Comparison of ENCODE assay signal across 2 fruit fly cellular contexts in the genomic region with DNA sequence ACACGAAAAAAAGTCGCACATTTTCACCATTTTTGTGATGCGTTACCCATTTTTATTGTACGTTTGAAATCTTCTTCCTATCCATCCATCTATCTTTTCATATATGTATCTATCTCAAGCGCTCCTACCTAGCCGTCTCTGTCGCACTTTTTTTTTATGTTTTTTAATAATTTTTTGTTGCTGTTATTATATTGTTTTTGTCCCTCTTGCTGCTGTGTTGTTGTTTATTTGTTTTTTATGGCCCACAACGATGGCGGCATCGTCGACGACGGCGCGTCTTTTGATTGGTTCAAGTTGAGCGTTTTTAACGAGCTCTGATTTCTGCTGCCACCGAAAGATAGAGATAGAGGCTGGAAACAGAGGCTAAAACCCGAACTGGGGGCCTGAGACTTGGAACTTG.
TF ChIP-seq lines count a peak whose summit lies in the region.

No protein-coding gene starts in this region.

- TF ChIP-seq CTCF in whole organism, embryonic (GFP tag; optimal IDR thresholded peaks at IDR 0.05; lab: Kevin White, UChicago): no peak

TF ChIP-seq in whole organism, embryonic, 481 proteins besides CTCF, POLR2A, EP300 and RAD21:
- TF ChIP-seq pan (optimal IDR thresholded peaks at IDR 0.05; lab: Kevin White, UChicago): no peak
- TF ChIP-seq pan (GFP tag; optimal IDR thresholded peaks at IDR 0.05 in 1 of 2, IDR thresholded peaks at IDR 0.05 in 1 of 2): no peak
- no peak for TF ChIP-seq Pdp1 (GFP tag; optimal IDR thresholded peaks at IDR 0.05; lab: Kevin White, UChicago)
- no peak for TF ChIP-seq CG3726 (GFP tag; IDR thresholded peaks at IDR 0.05; lab: Robert Waterston, UW)
- TF ChIP-seq fd64A (GFP tag; optimal IDR thresholded peaks at IDR 0.05; lab: Kevin White, UChicago): no peak
- no peak for TF ChIP-seq Fer2 (tag; optimal IDR thresholded peaks at IDR 0.05; lab: Kevin White, UChicago)
- TF ChIP-seq CG3995 (GFP tag; optimal IDR thresholded peaks at IDR 0.05; lab: Kevin White, UChicago): no peak
- TF ChIP-seq odd (GFP tag; optimal IDR thresholded peaks at IDR 0.05; lab: Kevin White, UChicago): no peak
- TF ChIP-seq scrt (GFP tag; optimal IDR thresholded peaks at IDR 0.05; lab: Kevin White, UChicago): no peak
- no peak for TF ChIP-seq CG9727 (GFP tag; optimal IDR thresholded peaks at IDR 0.05; lab: Kevin White, UChicago)
- TF ChIP-seq Abd-B (GFP tag; optimal IDR thresholded peaks at IDR 0.05; lab: Kevin White, UChicago): peak; percentile 31
- TF ChIP-seq CG7987 (GFP tag; optimal IDR thresholded peaks at IDR 0.05; lab: Kevin White, UChicago): no peak
- TF ChIP-seq Nf-YB (GFP tag; optimal IDR thresholded peaks at IDR 0.05; lab: Kevin White, UChicago): peak; percentile 91
- no peak for TF ChIP-seq CG18476 (GFP tag; optimal IDR thresholded peaks at IDR 0.05; lab: Kevin White, UChicago)
- no peak for TF ChIP-seq CG13624 (GFP tag; optimal IDR thresholded peaks at IDR 0.05; lab: Kevin White, UChicago)
- TF ChIP-seq CG2889 (GFP tag; IDR thresholded peaks at IDR 0.05; lab: Robert Waterston, UW): no peak
- TF ChIP-seq wor (GFP tag; IDR thresholded peaks at IDR 0.05; lab: Robert Waterston, UW): no peak
- no peak for TF ChIP-seq tx (GFP tag; optimal IDR thresholded peaks at IDR 0.05; lab: Kevin White, UChicago)
- peak; percentile 42 for TF ChIP-seq Deaf1 (tag; optimal IDR thresholded peaks at IDR 0.05; lab: Kevin White, UChicago)
- peak; percentile 53; the same call in 1 of the 2 replicates for TF ChIP-seq CG4360 (GFP tag; IDR thresholded peaks at IDR 0.05; lab: Robert Waterston, UW)
- TF ChIP-seq CG13894 (tag; optimal IDR thresholded peaks at IDR 0.05; lab: Kevin White, UChicago): peak; percentile 13
- peak; percentile 85 for TF ChIP-seq Nf-YC (tag; optimal IDR thresholded peaks at IDR 0.05; lab: Kevin White, UChicago)
- no peak for TF ChIP-seq Adf1 (GFP tag; IDR thresholded peaks at IDR 0.05; lab: Robert Waterston, UW)
- no peak for TF ChIP-seq ash1 (GFP tag; optimal IDR thresholded peaks at IDR 0.05; lab: Kevin White, UChicago)
- no peak for TF ChIP-seq fru (optimal IDR thresholded peaks at IDR 0.05; lab: Kevin White, UChicago)
- TF ChIP-seq CG6254 (GFP tag; optimal IDR thresholded peaks at IDR 0.05; lab: Kevin White, UChicago): no peak
- TF ChIP-seq sqz (GFP tag; optimal IDR thresholded peaks at IDR 0.05; lab: Kevin White, UChicago): peak; percentile 58
- TF ChIP-seq br (optimal IDR thresholded peaks at IDR 0.05; lab: Kevin White, UChicago): no peak
- no peak for TF ChIP-seq stwl (tag; optimal IDR thresholded peaks at IDR 0.05; lab: Kevin White, UChicago)
- no peak for TF ChIP-seq CG10543 (GFP tag; optimal IDR thresholded peaks at IDR 0.05; lab: Kevin White, UChicago)
- TF ChIP-seq CG2129 (GFP tag; IDR thresholded peaks at IDR 0.05; lab: Robert Waterston, UW; ENCODE audit: partially characterized antibody): no peak
- TF ChIP-seq sens (GFP tag; lab: Kevin White, UChicago): peak; percentile 63
- TF ChIP-seq rib (GFP tag; IDR thresholded peaks at IDR 0.05; lab: Robert Waterston, UW): no peak
- TF ChIP-seq CG34224 (GFP tag; IDR thresholded peaks at IDR 0.05; lab: Robert Waterston, UW; ENCODE audit: partially characterized antibody): no peak
- no peak for TF ChIP-seq ATbp (GFP tag; optimal IDR thresholded peaks at IDR 0.05; lab: Kevin White, UChicago)
- no peak for TF ChIP-seq grn (GFP tag; optimal IDR thresholded peaks at IDR 0.05; lab: Kevin White, UChicago)
- TF ChIP-seq bigmax (GFP tag; optimal IDR thresholded peaks at IDR 0.05; lab: Kevin White, UChicago): no peak
- no peak for TF ChIP-seq caup (GFP tag; optimal IDR thresholded peaks at IDR 0.05; lab: Kevin White, UChicago; ENCODE audit: severe bottlenecking)
- TF ChIP-seq CG9876 (GFP tag; optimal IDR thresholded peaks at IDR 0.05; lab: Kevin White, UChicago): no peak

TF ChIP-seq in whole organism, prepupa, 60 proteins besides CTCF, POLR2A, EP300 and RAD21:
- TF ChIP-seq svp (GFP tag; lab: Kevin White, UChicago) (peak; percentile 3), CG11902 (GFP tag; optimal IDR thresholded peaks at IDR 0.05; lab: Kevin White, UChicago) (no peak), CG9139 (GFP tag; optimal IDR thresholded peaks at IDR 0.05; lab: Kevin White, UChicago) (no peak), cyc (GFP tag; optimal IDR thresholded peaks at IDR 0.05; lab: Kevin White, UChicago) (no peak), Eip93F (GFP tag; optimal IDR thresholded peaks at IDR 0.05; lab: Kevin White, UChicago) (no peak)
